Fruit fly (Drosophila melanogaster) whole organism, embryonic: Measurements from ENCODE around the gene CG32243.

ENCODE experiments used
- Antp ChIP-seq: fragments of 200-800 bp; sonication (Bioruptor generic); optimal IDR thresholded peaks from 3 replicates; lab custom pipeline; 2016; ENCODE audit warnings: missing biosample characterization, missing genetic modification characterization
- CG10147 ChIP-seq: fragments of 200-800 bp; sonication (Bioruptor generic); optimal IDR thresholded peaks from 2 replicates; lab custom pipeline; 2019; ENCODE audit warnings: missing biosample characterization, mild to moderate bottlenecking, missing genetic modification characterization, moderate library complexity
- CG10959 ChIP-seq: fragments of 200-800 bp; sonication (Bioruptor generic); IDR thresholded peaks from 2 replicates; pipeline ENCODE4 v1.3.6; 2022; ENCODE audit warnings: missing biosample characterization, missing genetic modification characterization
- CG12104 ChIP-seq: fragments of 200-800 bp; sonication (Bioruptor generic); optimal IDR thresholded peaks from 3 replicates; lab custom pipeline; 2016; ENCODE audit warnings: missing biosample characterization, missing genetic modification characterization
- CG13287 ChIP-seq: fragments of 200-800 bp; sonication (Bioruptor generic); IDR thresholded peaks from 2 replicates; pipeline ENCODE4 v1.3.6; 2022; ENCODE audit warnings: missing biosample characterization, missing genetic modification characterization; ENCODE audit not compliant: partially characterized antibody
- CG14860 ChIP-seq: fragments of 200-800 bp; sonication (Bioruptor generic); IDR thresholded peaks from 3 replicates; pipeline ENCODE4 v1.3.6; 2022; ENCODE audit warnings: missing biosample characterization, missing genetic modification characterization; ENCODE audit not compliant: partially characterized antibody
- CG1603 ChIP-seq: fragments of 200-800 bp; sonication (Bioruptor generic); optimal IDR thresholded peaks from 2 replicates; lab custom pipeline; 2019; ENCODE audit warnings: missing biosample characterization, mild to moderate bottlenecking, missing genetic modification characterization, moderate library complexity
- CG16813 ChIP-seq: fragments of 200-800 bp; sonication (Bioruptor generic); IDR thresholded peaks from 3 replicates; pipeline ENCODE4 v1.3.6; 2022; ENCODE audit warnings: missing biosample characterization, missing genetic modification characterization; ENCODE audit not compliant: partially characterized antibody
- CG16863 ChIP-seq: fragments of 200-800 bp; sonication (Bioruptor generic); optimal IDR thresholded peaks from 3 replicates; lab custom pipeline; 2016; ENCODE audit warnings: missing biosample characterization, missing genetic modification characterization
- CG18476 ChIP-seq: fragments of 200-800 bp; sonication (Bioruptor generic); optimal IDR thresholded peaks from 2 replicates; lab custom pipeline; 2016; ENCODE audit warnings: missing biosample characterization, mild to moderate bottlenecking, missing genetic modification characterization
- CG2129 ChIP-seq: fragments of 200-800 bp; sonication (Bioruptor generic); IDR thresholded peaks from 2 replicates; pipeline ENCODE4 v1.3.6; 2022; ENCODE audit warnings: missing biosample characterization, missing genetic modification characterization; ENCODE audit not compliant: partially characterized antibody
- CG34224 ChIP-seq: fragments of 200-800 bp; sonication (Bioruptor generic); IDR thresholded peaks from 3 replicates; pipeline ENCODE4 v1.3.6; 2022; ENCODE audit warnings: missing biosample characterization, missing genetic modification characterization; ENCODE audit not compliant: partially characterized antibody
- CG3995 ChIP-seq: fragments of 200-800 bp; sonication (Bioruptor generic); optimal IDR thresholded peaks from 3 replicates; lab custom pipeline; 2016; ENCODE audit warnings: missing biosample characterization, missing genetic modification characterization
- CG6765 ChIP-seq: fragments of 200-800 bp; sonication (Bioruptor generic); optimal IDR thresholded peaks from 3 replicates; lab custom pipeline; 2017; ENCODE audit warnings: missing biosample characterization, mild to moderate bottlenecking, missing genetic modification characterization
- CG7271 ChIP-seq: fragments of 200-800 bp; sonication (Bioruptor generic); optimal IDR thresholded peaks from 2 replicates; lab custom pipeline; 2018; ENCODE audit warnings: missing biosample characterization, mild to moderate bottlenecking, missing genetic modification characterization, moderate library complexity
- CG7963 ChIP-seq: fragments of 200-800 bp; sonication (Bioruptor generic); IDR thresholded peaks from 3 replicates; pipeline ENCODE4 v1.3.6; 2022; ENCODE audit warnings: missing biosample characterization, missing genetic modification characterization; ENCODE audit not compliant: partially characterized antibody
- CG9215 ChIP-seq: fragments of 200-800 bp; sonication (Bioruptor generic); IDR thresholded peaks from 2 replicates; pipeline ENCODE4 v1.3.6; 2022; ENCODE audit warnings: missing biosample characterization, missing genetic modification characterization
- CG9727 ChIP-seq: fragments of 200-800 bp; sonication (Bioruptor generic); optimal IDR thresholded peaks from 3 replicates; lab custom pipeline; 2017; ENCODE audit warnings: missing biosample characterization, mild to moderate bottlenecking, missing genetic modification characterization
- D19B ChIP-seq: fragments of 200-800 bp; sonication (Bioruptor generic); optimal IDR thresholded peaks from 2 replicates; lab custom pipeline; 2017; ENCODE audit warnings: missing biosample characterization, mild to moderate bottlenecking, missing genetic modification characterization
- Dp ChIP-seq: fragments of 200-800 bp; sonication (Bioruptor generic); optimal IDR thresholded peaks from 2 replicates; lab custom pipeline; 2018; ENCODE audit warnings: missing biosample characterization, mild to moderate bottlenecking, missing genetic modification characterization, moderate library complexity
- E2f1 ChIP-seq: fragments of 200-800 bp; sonication (Bioruptor generic); IDR thresholded peaks from 2 replicates; pipeline ENCODE4 v1.3.6; 2022; ENCODE audit warnings: missing biosample characterization, missing genetic modification characterization
- Elba2 ChIP-seq: fragments of 200-800 bp; sonication (Bioruptor generic); optimal IDR thresholded peaks from 3 replicates; lab custom pipeline; 2016; ENCODE audit warnings: missing biosample characterization, missing genetic modification characterization
- Fer2 ChIP-seq: fragments of 200-800 bp; sonication (Bioruptor generic); optimal IDR thresholded peaks from 2 replicates; lab custom pipeline; 2018; ENCODE audit warnings: missing biosample characterization, mild to moderate bottlenecking, missing genetic modification characterization, moderate library complexity
- Hand ChIP-seq: fragments of 200-800 bp; sonication (Bioruptor generic); optimal IDR thresholded peaks from 2 replicates; lab custom pipeline; 2017; ENCODE audit warnings: mild to moderate bottlenecking, missing biosample characterization, missing genetic modification reagents, missing genetic modification characterization
- Hr78 ChIP-seq, 2 experiments: fragments of 200-800 bp in 1 of 2; fragments of >200 bp in 1 of 2; sonication (Bioruptor generic) in 1 of 2; optimal IDR thresholded peaks; 2 replicates each; lab custom pipeline; 2017 to 2019; ENCODE audit warnings: missing biosample characterization in 2 of 2, missing genetic modification characterization in 2 of 2, mild to moderate bottlenecking in 1 of 2, moderate library complexity in 1 of 2
- MESR4 ChIP-seq: fragments of 200-800 bp; sonication (Bioruptor generic); optimal IDR thresholded peaks from 2 replicates; lab custom pipeline; 2018; ENCODE audit warnings: missing biosample characterization, mild to moderate bottlenecking, missing genetic modification characterization, moderate library complexity
- MTF-1 ChIP-seq: fragments of 200-800 bp; sonication (Bioruptor generic); optimal IDR thresholded peaks from 2 replicates; lab custom pipeline; 2018; ENCODE audit warnings: missing biosample characterization, mild to moderate bottlenecking, missing genetic modification characterization, borderline replicate concordance
- NK7.1 ChIP-seq: fragments of 200-800 bp; sonication (Bioruptor generic); optimal IDR thresholded peaks from 3 replicates; lab custom pipeline; 2016; ENCODE audit warnings: missing biosample characterization, missing genetic modification characterization
- PHDP ChIP-seq: fragments of 200-800 bp; sonication (Bioruptor generic); optimal IDR thresholded peaks from 3 replicates; lab custom pipeline; 2018; ENCODE audit warnings: missing biosample characterization, mild to moderate bottlenecking, missing genetic modification characterization, moderate library complexity
- Poxn ChIP-seq: fragments of 200-800 bp; sonication (Bioruptor generic); IDR thresholded peaks from 2 replicates; pipeline ENCODE4 v1.3.6; 2022; ENCODE audit warnings: missing biosample characterization, missing genetic modification characterization
- Trl ChIP-seq, 3 experiments: fragments of >200 bp in 2 of 3; fragments of 200-800 bp in 1 of 3; sonication (Bioruptor generic) in 1 of 3; optimal IDR thresholded peaks; 2 replicates in 1 of 3; 3 replicates in 2 of 3; lab custom pipeline; 2016 to 2017; ENCODE audit warnings: missing biosample characterization in 1 of 3, missing genetic modification characterization in 1 of 3
- ato ChIP-seq: fragments of 200-800 bp; sonication (Bioruptor generic); IDR thresholded peaks from 2 replicates; pipeline ENCODE4 v1.3.6; 2022; ENCODE audit warnings: missing biosample characterization, missing genetic modification characterization; ENCODE audit not compliant: partially characterized antibody
- bbx ChIP-seq: fragments of 200-800 bp; sonication (Bioruptor generic); IDR thresholded peaks from 2 replicates; pipeline ENCODE4 v1.3.6; 2022; ENCODE audit warnings: missing biosample characterization, missing genetic modification characterization; ENCODE audit not compliant: partially characterized antibody
- chinmo ChIP-seq: fragments of 200-800 bp; sonication (Bioruptor generic); IDR thresholded peaks from 4 replicates; pipeline ENCODE4 v1.3.6; 2022; ENCODE audit warnings: missing biosample characterization, missing genetic modification characterization; ENCODE audit not compliant: partially characterized antibody
- corto ChIP-seq: fragments of 200-800 bp; sonication (Bioruptor generic); optimal IDR thresholded peaks from 2 replicates; lab custom pipeline; 2016; ENCODE audit warnings: missing biosample characterization, mild to moderate bottlenecking, missing genetic modification characterization, moderate library complexity
- crp ChIP-seq, 2 experiments: fragments of 200-800 bp; sonication (Bioruptor generic); optimal IDR thresholded peaks; 2 replicates in 1 of 2; 3 replicates in 1 of 2; lab custom pipeline; 2017; ENCODE audit warnings: missing biosample characterization in 2 of 2, missing genetic modification characterization in 2 of 2, mild to moderate bottlenecking in 1 of 2, moderate library complexity in 1 of 2
- esg ChIP-seq: fragments of 200-800 bp; sonication (Bioruptor generic); conservative IDR thresholded peaks from 2 replicates; pipeline ENCODE4 v1.3.6; 2022; ENCODE audit warnings: missing biosample characterization, missing genetic modification characterization
- gce ChIP-seq: fragments of 200-800 bp; sonication (Bioruptor generic); IDR thresholded peaks from 3 replicates; pipeline ENCODE4 v1.3.6; 2022; ENCODE audit warnings: missing biosample characterization, missing genetic modification characterization
- h ChIP-seq: fragments of >200 bp; optimal IDR thresholded peaks from 2 replicates; lab custom pipeline; 2017
- lab ChIP-seq: fragments of 200-800 bp; sonication (Bioruptor generic); optimal IDR thresholded peaks from 3 replicates; lab custom pipeline; 2017; ENCODE audit warnings: missing biosample characterization, missing genetic modification characterization, mild to moderate bottlenecking, moderate library complexity, missing genetic modification reagents
- nerfin-1 ChIP-seq: fragments of 200-800 bp; sonication (Bioruptor generic); optimal IDR thresholded peaks from 3 replicates; lab custom pipeline; 2019; ENCODE audit warnings: missing biosample characterization, mild to moderate bottlenecking, missing genetic modification characterization, moderate library complexity
- schlank ChIP-seq: fragments of 200-800 bp; sonication (Bioruptor generic); optimal IDR thresholded peaks from 2 replicates; lab custom pipeline; 2018; ENCODE audit warnings: missing biosample characterization, mild to moderate bottlenecking, missing genetic modification characterization
- so ChIP-seq: fragments of 200-800 bp; sonication (Bioruptor generic); IDR thresholded peaks from 3 replicates; pipeline ENCODE4 v1.3.6; 2022; ENCODE audit warnings: missing biosample characterization, missing genetic modification characterization
- tin ChIP-seq: fragments of 200-800 bp; sonication (Bioruptor generic); optimal IDR thresholded peaks from 3 replicates; lab custom pipeline; 2016; ENCODE audit warnings: missing biosample characterization, missing genetic modification characterization
- tio ChIP-seq: fragments of 200-800 bp; sonication (Bioruptor generic); optimal IDR thresholded peaks from 2 replicates; lab custom pipeline; 2017; ENCODE audit warnings: missing biosample characterization, missing genetic modification characterization, inconsistent platforms
- tll ChIP-seq, 2 experiments: fragments of 200-800 bp in 1 of 2; fragments of >200 bp in 1 of 2; sonication (Bioruptor generic) in 1 of 2; optimal IDR thresholded peaks; 2 replicates each; lab custom pipeline; 2017 to 2019; ENCODE audit warnings: missing biosample characterization in 2 of 2, missing genetic modification characterization in 2 of 2, mild to moderate bottlenecking in 1 of 2, moderate library complexity in 1 of 2
- trh ChIP-seq: fragments of 200-800 bp; sonication (Bioruptor generic); optimal IDR thresholded peaks from 2 replicates; lab custom pipeline; 2016; ENCODE audit warnings: missing biosample characterization, missing genetic modification characterization
- usp ChIP-seq: fragments of >200 bp; optimal IDR thresholded peaks from 2 replicates; lab custom pipeline; 2017; ENCODE audit warnings: missing biosample characterization, missing genetic modification characterization
- yki ChIP-seq: fragments of >200 bp; optimal IDR thresholded peaks from 3 replicates; lab custom pipeline; 2018

CG32243 gene

dm6 chr3L:4546650-4547049, 5.6 kb upstream of the CG32243 start (continued):
- TF ChIP-seq CG10147 (GFP tag; lab: Kevin White, UChicago) (peak; percentile 25), CG9215 (GFP tag; lab: Robert Waterston, UW) (no peak), Hr78 (GFP tag; optimal IDR thresholded peaks at IDR 0.05; lab: Kevin White, UChicago) (peak in 1 of 2 experiments; percentile 25), tin (GFP tag; lab: Kevin White, UChicago) (peak; percentile 62), PHDP (tag; lab: Kevin White, UChicago) (peak; percentile 46), ato (GFP tag; lab: Robert Waterston, UW) (no peak), MESR4 (GFP tag; lab: Kevin White, UChicago) (no peak), gce (no peak), crp (GFP tag; optimal IDR thresholded peaks at IDR 0.05; lab: Kevin White, UChicago) (no peak), CG7271 (tag; lab: Kevin White, UChicago) (peak; percentile 29), CG6765 (GFP tag; lab: Kevin White, UChicago) (no peak), bbx (GFP tag; lab: Robert Waterston, UW) (no peak), h (lab: Kevin White, UChicago) (no peak), Dp (GFP tag; lab: Kevin White, UChicago) (no peak), Antp (GFP tag; lab: Kevin White, UChicago) (no peak), CG13287 (GFP tag; lab: Robert Waterston, UW) (no peak), CG2129 (no peak), schlank (tag; lab: Kevin White, UChicago) (no peak), esg (GFP tag; lab: Robert Waterston, UW) (no peak), tll (GFP tag; optimal IDR thresholded peaks at IDR 0.05; lab: Kevin White, UChicago) (peak in 1 of 2 experiments; percentile 78), E2f1 (peak; percentile 21; the same call in 1 of the 2 replicates), CG16813 (GFP tag; lab: Robert Waterston, UW) (no peak), Poxn (GFP tag; lab: Robert Waterston, UW) (no peak), CG34224 (no peak), yki (lab: Kevin White, UChicago) (no peak), trh (no peak), CG7963 (GFP tag; lab: Robert Waterston, UW) (no peak), Trl (optimal IDR thresholded peaks at IDR 0.05; lab: Kevin White, UChicago) (no peak), Trl (GFP tag; optimal IDR thresholded peaks at IDR 0.05; lab: Kevin White, UChicago) (no peak), usp (GFP tag; lab: Kevin White, UChicago) (no peak), CG3995 (GFP tag; lab: Kevin White, UChicago) (no peak), chinmo (GFP tag; lab: Robert Waterston, UW) (no peak), Elba2 (no peak), CG10959 (peak; percentile 86), Hand (GFP tag; lab: Kevin White, UChicago) (no peak), D19B (no peak), nerfin-1 (tag; lab: Kevin White, UChicago) (peak; percentile 63), tio (peak; percentile 64), CG16863 (no peak), so (GFP tag; lab: Robert Waterston, UW) (no peak), MTF-1 (GFP tag; lab: Kevin White, UChicago) (peak; percentile 39), NK7.1 (GFP tag; lab: Kevin White, UChicago) (no peak), Fer2 (tag; lab: Kevin White, UChicago) (no peak), lab (GFP tag; lab: Kevin White, UChicago) (peak; percentile 45), CG1603 (tag; lab: Kevin White, UChicago) (peak; percentile 70), CG18476 (GFP tag; lab: Kevin White, UChicago) (no peak), corto (GFP tag; lab: Kevin White, UChicago) (no peak), CG14860 (GFP tag; lab: Robert Waterston, UW) (no peak), CG12104 (no peak), CG9727 (GFP tag; lab: Kevin White, UChicago) (peak; percentile 88)
